Worm (Caenorhabditis elegans): Measurements from ENCODE around the gene ins-7.

DNA sequence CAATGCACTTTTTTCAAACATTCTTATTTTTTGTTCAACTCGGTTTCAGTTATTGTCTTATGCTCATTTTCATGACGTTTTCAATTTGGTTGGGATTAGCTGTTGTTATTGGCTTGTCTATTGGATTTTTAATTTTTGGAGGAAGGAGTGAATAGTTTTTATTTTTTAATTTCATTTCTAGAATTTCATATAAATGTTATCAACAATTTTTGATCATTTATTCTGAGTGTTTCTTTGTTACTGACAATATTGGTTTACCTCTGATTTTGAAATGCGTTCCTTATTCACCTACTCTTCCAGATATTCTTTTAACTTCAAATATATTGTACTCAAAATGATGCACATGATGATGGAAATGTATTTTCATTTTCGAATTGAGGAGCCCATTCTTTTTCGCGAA is 28.6 kb downstream of the ins-7 start, which contains the start of gene F58G6.7:
- TF ChIP-seq flh-1 (GFP tag; optimal IDR thresholded peaks at IDR 0.05): no peak
- TF ChIP-seq ces-1 (GFP tag; optimal IDR thresholded peaks at IDR 0.05): no peak
- TF ChIP-seq mep-1 (tag; optimal IDR thresholded peaks at IDR 0.05): no peak
- no peak for TF ChIP-seq ceh-83 (GFP tag; optimal IDR thresholded peaks at IDR 0.05)
- TF ChIP-seq pha-4 (tag; optimal IDR thresholded peaks at IDR 0.05): no peak
- no peak for TF ChIP-seq elt-3 (tag; optimal IDR thresholded peaks at IDR 0.05)
- no peak for TF ChIP-seq nhr-76 (tag; optimal IDR thresholded peaks at IDR 0.05)
- no peak for TF ChIP-seq ceh-43 (GFP tag; optimal IDR thresholded peaks at IDR 0.05)
- no peak for TF ChIP-seq sptf-1 (tag; optimal IDR thresholded peaks at IDR 0.05)
- TF ChIP-seq unc-62 (GFP tag; optimal IDR thresholded peaks at IDR 0.05): no peak
